Worm (Caenorhabditis elegans): ENCODE results near the gene Y73F8A.32.
"Not testable (repeated sequence)": the region's sequence is repeated elsewhere in the genome, so short reads cannot be mapped to it uniquely, and the experiment has no call there.

Y73F8A.32 gene

ce11 chrIV:15521342-15521741 is at the start of gene Y73F8A.32:
TSS of gene Y73F8A.32 (minus strand) at chrIV:15521442.
- not testable (repeated sequence) for TF ChIP-seq nhr-237, mef-2, C16A3.4 (tag; optimal IDR thresholded peaks at IDR 0.05)

- no peak for TF ChIP-seq tlp-1 (tag; optimal IDR thresholded peaks at IDR 0.05)
- TF ChIP-seq unc-98 (GFP tag; IDR thresholded peaks at IDR 0.05), result peak; percentile 81
- peak; percentile 12 for TF ChIP-seq aha-1 (tag; optimal IDR thresholded peaks at IDR 0.05)
- peak; percentile 93 for TF ChIP-seq elt-2 (tag; optimal IDR thresholded peaks at IDR 0.05)
- peak; percentile 33 for TF ChIP-seq hpl-2 (GFP tag; optimal IDR thresholded peaks at IDR 0.05)
- TF ChIP-seq ceh-63 (GFP tag; optimal IDR thresholded peaks at IDR 0.05), result no peak
- peak; percentile 54 for TF ChIP-seq fkh-4 (tag; optimal IDR thresholded peaks at IDR 0.05; ENCODE audit: borderline replicate concordance)
- TF ChIP-seq lir-3 (tag; optimal IDR thresholded peaks at IDR 0.05; ENCODE audit: poor library complexity), result peak; percentile 79
- TF ChIP-seq ama-1 (optimal IDR thresholded peaks at IDR 0.05), result peak; percentile 56
- TF ChIP-seq mep-1 (tag; optimal IDR thresholded peaks at IDR 0.05), result peak; percentile 67
- TF ChIP-seq nhr-90 (tag; optimal IDR thresholded peaks at IDR 0.05; ENCODE audit: poor library complexity), result peak; percentile 97
- peak; percentile 90 for TF ChIP-seq zip-4 (GFP tag; optimal IDR thresholded peaks at IDR 0.05)
- TF ChIP-seq pag-3 (tag; optimal IDR thresholded peaks at IDR 0.05; ENCODE audit: borderline replicate concordance, insufficient read depth), result no peak
- TF ChIP-seq nhr-19 (GFP tag; conservative IDR thresholded peaks at IDR 0.05), result peak; percentile 97
- TF ChIP-seq mef-2 (tag; optimal IDR thresholded peaks at IDR 0.05), result peak; percentile 11
- peak; percentile 8 for TF ChIP-seq C16A3.4 (tag; optimal IDR thresholded peaks at IDR 0.05)
- peak in 1 of 2 experiments; percentile 81 for TF ChIP-seq mdl-1 (tag; optimal IDR thresholded peaks at IDR 0.05)
- TF ChIP-seq unc-30 (tag; optimal IDR thresholded peaks at IDR 0.05), result no peak
- TF ChIP-seq unc-130 (tag; optimal IDR thresholded peaks at IDR 0.05), result peak; percentile 30
- TF ChIP-seq egl-13 (tag; optimal IDR thresholded peaks at IDR 0.05), result peak; percentile 96
- TF ChIP-seq C04F5.9 (tag; optimal IDR thresholded peaks at IDR 0.05), result peak; percentile 78
- peak; percentile 85 for TF ChIP-seq efl-3 (GFP tag; optimal IDR thresholded peaks at IDR 0.05)
- TF ChIP-seq nhr-237 (tag; optimal IDR thresholded peaks at IDR 0.05), result peak; percentile 18
- TF ChIP-seq pqm-1 (tag; optimal IDR thresholded peaks at IDR 0.05), result no peak
- TF ChIP-seq elt-3 (tag; optimal IDR thresholded peaks at IDR 0.05), result peak in 3 of 6 experiments; percentile 2 to 70 (median 22)
- peak; percentile 64 for TF ChIP-seq blmp-1 (tag; optimal IDR thresholded peaks at IDR 0.05)
- TF ChIP-seq lsy-2 (tag; optimal IDR thresholded peaks at IDR 0.05), result peak; percentile 98
- peak; percentile 98 for TF ChIP-seq dsc-1 (tag; optimal IDR thresholded peaks at IDR 0.05)
- TF ChIP-seq fos-1 (tag; optimal IDR thresholded peaks at IDR 0.05), result peak; percentile 90
- peak; percentile 77 to 94 for TF ChIP-seq ztf-11 (tag; optimal IDR thresholded peaks at IDR 0.05)
- no peak for TF ChIP-seq hlh-17 (GFP tag; optimal IDR thresholded peaks at IDR 0.05; ENCODE audit: borderline replicate concordance)
- TF ChIP-seq alr-1 (tag; optimal IDR thresholded peaks at IDR 0.05; ENCODE audit: borderline replicate concordance), result no peak
- TF ChIP-seq lin-13 (GFP tag; optimal IDR thresholded peaks at IDR 0.05), result peak; percentile 78
- peak; percentile 80 for TF ChIP-seq skn-1 (tag; optimal IDR thresholded peaks at IDR 0.05)
- peak; percentile 94 for TF ChIP-seq jun-1 (tag; optimal IDR thresholded peaks at IDR 0.05)
- peak; percentile 98 for TF ChIP-seq grh-1 (GFP tag; IDR thresholded peaks at IDR 0.05)
- TF ChIP-seq snu-23 (GFP tag; optimal IDR thresholded peaks at IDR 0.05), result peak; percentile 97
- no peak for TF ChIP-seq rnt-1 (tag; optimal IDR thresholded peaks at IDR 0.05)
- no peak for TF ChIP-seq sptf-1 (tag; optimal IDR thresholded peaks at IDR 0.05)
- TF ChIP-seq zag-1 (tag; optimal IDR thresholded peaks at IDR 0.05), result peak; percentile 64
- peak; percentile 88 for TF ChIP-seq fkh-8 (tag; optimal IDR thresholded peaks at IDR 0.05)
- peak; percentile 98 for TF ChIP-seq swsn-7 (tag; optimal IDR thresholded peaks at IDR 0.05)
- TF ChIP-seq nhr-47 (tag; optimal IDR thresholded peaks at IDR 0.05), result peak; percentile 99
- no peak for TF ChIP-seq nhr-84 (tag; optimal IDR thresholded peaks at IDR 0.05)
- peak; percentile 0 for TF ChIP-seq F16B12.6 (tag; optimal IDR thresholded peaks at IDR 0.05)
- TF ChIP-seq lin-39 (tag; optimal IDR thresholded peaks at IDR 0.05), result peak; percentile 87
- TF ChIP-seq nhr-20 (tag; optimal IDR thresholded peaks at IDR 0.05), result peak; percentile 96
- peak; percentile 96 for TF ChIP-seq mab-9 (GFP tag; IDR thresholded peaks at IDR 0.05)
- TF ChIP-seq ceh-90 (tag; optimal IDR thresholded peaks at IDR 0.05), result peak; percentile 53
- peak; percentile 81 for TF ChIP-seq sox-4 (tag; optimal IDR thresholded peaks at IDR 0.05)
Measured at ce11 chrIV:15570770-15571169, 49.5 kb upstream of the Y73F8A.32 start.
